Fruit fly (Drosophila melanogaster) whole organism, embryonic: ENCODE results near the gene Rpn2.

Experiments
- Atf6 ChIP-seq: fragments of 200-800 bp; sonication (Bioruptor generic); IDR thresholded peaks from 2 replicates; pipeline ENCODE4 v1.3.6; 2022; ENCODE audit warnings: missing biosample characterization, missing genetic modification characterization
- B-H2 ChIP-seq: fragments of 200-800 bp; sonication (Bioruptor generic); optimal IDR thresholded peaks from 2 replicates; lab custom pipeline; 2018; ENCODE audit warnings: missing biosample characterization, mild to moderate bottlenecking, missing genetic modification characterization
- BEAF-32 ChIP-seq: fragments of 200-800 bp; sonication (Bioruptor generic); optimal IDR thresholded peaks from 3 replicates; lab custom pipeline; 2017; ENCODE audit warnings: missing biosample characterization, missing genetic modification characterization, mild to moderate bottlenecking, moderate library complexity, missing genetic modification reagents
- Blimp-1 ChIP-seq: fragments of 200-800 bp; sonication (Bioruptor generic); optimal IDR thresholded peaks from 3 replicates; lab custom pipeline; 2018; ENCODE audit warnings: missing biosample characterization, missing genetic modification characterization, mild to moderate bottlenecking, moderate library complexity, missing genetic modification reagents
- CG10321 ChIP-seq: fragments of 200-800 bp; sonication (Bioruptor generic); IDR thresholded peaks from 2 replicates; pipeline ENCODE4 v1.3.6; 2022; ENCODE audit warnings: missing biosample characterization, missing genetic modification characterization
- CG11085 ChIP-seq: fragments of 200-800 bp; sonication (Bioruptor generic); IDR thresholded peaks from 2 replicates; pipeline ENCODE4 v1.3.6; 2022; ENCODE audit warnings: missing biosample characterization, missing genetic modification characterization
- CG11093 ChIP-seq: fragments of 200-800 bp; sonication (Bioruptor generic); IDR thresholded peaks from 3 replicates; pipeline ENCODE4 v1.3.6; 2022; ENCODE audit warnings: missing biosample characterization, missing genetic modification characterization
- CG11696 ChIP-seq: fragments of 200-800 bp; sonication (Bioruptor generic); IDR thresholded peaks from 2 replicates; pipeline ENCODE4 v1.3.6; 2022; ENCODE audit warnings: missing biosample characterization, missing genetic modification characterization
- CG13287 ChIP-seq: fragments of 200-800 bp; sonication (Bioruptor generic); IDR thresholded peaks from 2 replicates; pipeline ENCODE4 v1.3.6; 2022; ENCODE audit warnings: missing biosample characterization, missing genetic modification characterization; ENCODE audit not compliant: partially characterized antibody
- CG13424 ChIP-seq: fragments of 200-800 bp; sonication (Bioruptor generic); optimal IDR thresholded peaks from 2 replicates; lab custom pipeline; 2019; ENCODE audit warnings: missing biosample characterization, mild to moderate bottlenecking, missing genetic modification characterization, moderate library complexity
- CG14441 ChIP-seq: fragments of 200-800 bp; sonication (Bioruptor generic); IDR thresholded peaks from 2 replicates; pipeline ENCODE4 v1.3.6; 2022; ENCODE audit warnings: missing biosample characterization, missing genetic modification characterization
- CG33557 ChIP-seq: fragments of 200-800 bp; sonication (Bioruptor generic); optimal IDR thresholded peaks from 2 replicates; lab custom pipeline; 2019; ENCODE audit warnings: missing biosample characterization, mild to moderate bottlenecking, missing genetic modification characterization, moderate library complexity
- CG3995 ChIP-seq: fragments of 200-800 bp; sonication (Bioruptor generic); optimal IDR thresholded peaks from 3 replicates; lab custom pipeline; 2016; ENCODE audit warnings: missing biosample characterization, missing genetic modification characterization
- CG4854 ChIP-seq: fragments of 200-800 bp; sonication (Bioruptor generic); optimal IDR thresholded peaks from 2 replicates; lab custom pipeline; 2016; ENCODE audit warnings: missing biosample characterization, missing genetic modification characterization, inconsistent platforms
- CG5245 ChIP-seq: fragments of 200-800 bp; sonication (Bioruptor generic); optimal IDR thresholded peaks from 3 replicates; lab custom pipeline; 2016; ENCODE audit warnings: missing biosample characterization, missing genetic modification characterization
- CG6254 ChIP-seq: fragments of 200-800 bp; sonication (Bioruptor generic); optimal IDR thresholded peaks from 3 replicates; lab custom pipeline; 2017; ENCODE audit warnings: mild to moderate bottlenecking, missing biosample characterization, missing genetic modification reagents, missing genetic modification characterization
- CG7839 ChIP-seq: fragments of 200-800 bp; sonication (Bioruptor generic); optimal IDR thresholded peaks from 3 replicates; lab custom pipeline; 2018; ENCODE audit warnings: missing biosample characterization, mild to moderate bottlenecking, missing genetic modification characterization, moderate library complexity
- CG9797 ChIP-seq: fragments of 200-800 bp; sonication (Bioruptor generic); optimal IDR thresholded peaks from 3 replicates; lab custom pipeline; 2018; ENCODE audit warnings: missing biosample characterization, mild to moderate bottlenecking, missing genetic modification characterization
- CTCF ChIP-seq: fragments of 200-800 bp; sonication (Bioruptor generic); optimal IDR thresholded peaks from 2 replicates; lab custom pipeline; 2017; ENCODE audit warnings: missing biosample characterization, mild to moderate bottlenecking, missing genetic modification characterization, moderate library complexity
- Dip3 ChIP-seq: fragments of 200-800 bp; sonication (Bioruptor generic); optimal IDR thresholded peaks from 3 replicates; lab custom pipeline; 2016; ENCODE audit warnings: missing biosample characterization, missing genetic modification characterization
- Dref ChIP-seq: fragments of 200-800 bp; sonication (Bioruptor generic); IDR thresholded peaks from 2 replicates; pipeline ENCODE4 v1.3.6; 2022; ENCODE audit warnings: missing biosample characterization, missing genetic modification characterization
- Drgx ChIP-seq: fragments of 200-800 bp; sonication (Bioruptor generic); IDR thresholded peaks from 2 replicates; pipeline ENCODE4 v1.3.6; 2022; ENCODE audit warnings: missing biosample characterization, missing genetic modification characterization
- Fer1 ChIP-seq: fragments of 200-800 bp; sonication (Bioruptor generic); optimal IDR thresholded peaks from 2 replicates; lab custom pipeline; 2017; ENCODE audit warnings: missing biosample characterization, mild to moderate bottlenecking, missing genetic modification characterization
- Fer3 ChIP-seq: fragments of 200-800 bp; sonication (Bioruptor generic); optimal IDR thresholded peaks from 2 replicates; lab custom pipeline; 2018; ENCODE audit warnings: missing biosample characterization, mild to moderate bottlenecking, missing genetic modification characterization, moderate library complexity
- Hand ChIP-seq: fragments of 200-800 bp; sonication (Bioruptor generic); optimal IDR thresholded peaks from 2 replicates; lab custom pipeline; 2017; ENCODE audit warnings: mild to moderate bottlenecking, missing biosample characterization, missing genetic modification reagents, missing genetic modification characterization
- Hr78 ChIP-seq, 2 experiments: fragments of 200-800 bp in 1 of 2; fragments of >200 bp in 1 of 2; sonication (Bioruptor generic) in 1 of 2; optimal IDR thresholded peaks; 2 replicates each; lab custom pipeline; 2017 to 2019; ENCODE audit warnings: missing biosample characterization in 2 of 2, missing genetic modification characterization in 2 of 2, mild to moderate bottlenecking in 1 of 2, moderate library complexity in 1 of 2
- Kr ChIP-seq: fragments of 200-800 bp; sonication (Bioruptor generic); optimal IDR thresholded peaks from 2 replicates; lab custom pipeline; 2017; ENCODE audit warnings: missing biosample characterization, mild to moderate bottlenecking, missing genetic modification characterization
- Lpt ChIP-seq: fragments of >200 bp; optimal IDR thresholded peaks from 2 replicates; lab custom pipeline; 2018; ENCODE audit warnings: missing biosample characterization, missing genetic modification characterization
- Med ChIP-seq: fragments of 200-800 bp; sonication (Bioruptor generic); peaks from one replicate; lab custom pipeline; 2016; ENCODE audit warnings: missing biosample characterization, missing genetic modification characterization, mild to moderate bottlenecking, inconsistent platforms, moderate library complexity
- Rx ChIP-seq: fragments of 200-800 bp; sonication (Bioruptor generic); IDR thresholded peaks from 2 replicates; pipeline ENCODE4 v1.3.6; 2022; ENCODE audit warnings: missing biosample characterization, missing genetic modification characterization
- Ssrp ChIP-seq: fragments of 200-800 bp; sonication (Bioruptor generic); optimal IDR thresholded peaks from 2 replicates; lab custom pipeline; 2018; ENCODE audit warnings: missing biosample characterization, mild to moderate bottlenecking, missing genetic modification characterization, moderate library complexity
- Trl ChIP-seq, 3 experiments: fragments of >200 bp in 2 of 3; fragments of 200-800 bp in 1 of 3; sonication (Bioruptor generic) in 1 of 3; optimal IDR thresholded peaks; 2 replicates in 1 of 3; 3 replicates in 2 of 3; lab custom pipeline; 2016 to 2017; ENCODE audit warnings: missing biosample characterization in 1 of 3, missing genetic modification characterization in 1 of 3
- abd-A ChIP-seq: fragments of 200-800 bp; sonication (Bioruptor generic); optimal IDR thresholded peaks from 3 replicates; lab custom pipeline; 2019; ENCODE audit warnings: missing biosample characterization, mild to moderate bottlenecking, missing genetic modification characterization, moderate library complexity
- esg ChIP-seq: fragments of 200-800 bp; sonication (Bioruptor generic); conservative IDR thresholded peaks from 2 replicates; pipeline ENCODE4 v1.3.6; 2022; ENCODE audit warnings: missing biosample characterization, missing genetic modification characterization
- hbn ChIP-seq: fragments of 200-800 bp; sonication (Bioruptor generic); IDR thresholded peaks from 2 replicates; pipeline ENCODE4 v1.3.6; 2022; ENCODE audit warnings: missing biosample characterization, missing genetic modification characterization; ENCODE audit not compliant: partially characterized antibody
- lilli ChIP-seq: fragments of 200-800 bp; sonication (Bioruptor generic); optimal IDR thresholded peaks from 3 replicates; lab custom pipeline; 2016; ENCODE audit warnings: missing biosample characterization, missing genetic modification characterization
- nmo ChIP-seq: fragments of 200-800 bp; sonication (Bioruptor generic); optimal IDR thresholded peaks from 2 replicates; lab custom pipeline; 2018; ENCODE audit warnings: missing biosample characterization, mild to moderate bottlenecking, missing genetic modification characterization, moderate library complexity
- p53 ChIP-seq: fragments of 200-800 bp; sonication (Bioruptor generic); optimal IDR thresholded peaks from 2 replicates; lab custom pipeline; 2016; ENCODE audit warnings: missing biosample characterization, missing genetic modification characterization
- pita ChIP-seq: fragments of 200-800 bp; sonication (Bioruptor generic); optimal IDR thresholded peaks from 2 replicates; lab custom pipeline; 2017; ENCODE audit warnings: missing biosample characterization, mild to moderate bottlenecking, missing genetic modification characterization
- pros ChIP-seq: fragments of 200-800 bp; sonication (Bioruptor generic); optimal IDR thresholded peaks from 3 replicates; lab custom pipeline; 2019; ENCODE audit warnings: missing biosample characterization, mild to moderate bottlenecking, missing genetic modification characterization, moderate library complexity
- ranshi ChIP-seq: fragments of 200-800 bp; sonication (Bioruptor generic); IDR thresholded peaks from 2 replicates; pipeline ENCODE4 v1.3.6; 2022; ENCODE audit warnings: missing biosample characterization, missing genetic modification characterization
- scrt ChIP-seq: fragments of 200-800 bp; sonication (Bioruptor generic); optimal IDR thresholded peaks from 2 replicates; lab custom pipeline; 2018; ENCODE audit warnings: missing biosample characterization, mild to moderate bottlenecking, missing genetic modification characterization, moderate library complexity
- sens ChIP-seq: fragments of 200-800 bp; sonication (Bioruptor generic); peaks from one replicate; lab custom pipeline; 2016; ENCODE audit warnings: missing biosample characterization, missing genetic modification characterization
- sna ChIP-seq: fragments of 200-800 bp; sonication (Bioruptor generic); IDR thresholded peaks from 2 replicates; pipeline ENCODE4 v1.3.6; 2022; ENCODE audit warnings: missing biosample characterization, missing genetic modification characterization; ENCODE audit not compliant: partially characterized antibody
- tx ChIP-seq: fragments of 200-800 bp; sonication (Bioruptor generic); optimal IDR thresholded peaks from 2 replicates; lab custom pipeline; 2016; ENCODE audit warnings: missing biosample characterization, missing genetic modification characterization
- unc-4 ChIP-seq: fragments of 200-800 bp; sonication (Bioruptor generic); IDR thresholded peaks from 2 replicates; pipeline ENCODE4 v1.3.6; 2022; ENCODE audit warnings: missing biosample characterization, missing genetic modification characterization; ENCODE audit not compliant: partially characterized antibody
- vnd ChIP-seq: fragments of 200-800 bp; sonication (Bioruptor generic); IDR thresholded peaks from 3 replicates; pipeline ENCODE4 v1.3.6; 2022; ENCODE audit warnings: missing biosample characterization, missing genetic modification characterization; ENCODE audit not compliant: partially characterized antibody
- wek ChIP-seq: fragments of 200-800 bp; sonication (Bioruptor generic); optimal IDR thresholded peaks from 3 replicates; lab custom pipeline; 2018; ENCODE audit warnings: missing biosample characterization, mild to moderate bottlenecking, missing genetic modification characterization, moderate library complexity
- wor ChIP-seq: fragments of 200-800 bp; sonication (Bioruptor generic); IDR thresholded peaks from 2 replicates; pipeline ENCODE4 v1.3.6; 2022; ENCODE audit warnings: missing biosample characterization, missing genetic modification characterization
- zf30C ChIP-seq: fragments of 200-800 bp; sonication (Bioruptor generic); optimal IDR thresholded peaks from 3 replicates; lab custom pipeline; 2018; ENCODE audit warnings: missing biosample characterization, mild to moderate bottlenecking, missing genetic modification characterization

Rpn2 gene

dm6 chr3R:29148072-29148471, 5.3 kb upstream of the Rpn2 start, which contains the start of the genes CG11882 and Pglym78 (continued):
- TF ChIP-seq CG33557 (no peak), abd-A (tag; lab: Kevin White, UChicago) (no peak), Atf6 (peak; percentile 30; the same call in 1 of the 2 replicates), CG11093 (GFP tag; lab: Robert Waterston, UW) (no peak), nmo (GFP tag; lab: Kevin White, UChicago) (peak; percentile 59), Dip3 (GFP tag; lab: Kevin White, UChicago) (peak; percentile 5), Ssrp (tag; lab: Kevin White, UChicago) (no peak), Blimp-1 (GFP tag; lab: Kevin White, UChicago) (no peak), CG13287 (GFP tag; lab: Robert Waterston, UW) (peak; percentile 78), Kr (no peak), CG7839 (tag; lab: Kevin White, UChicago) (no peak), vnd (no peak), BEAF-32 (peak; percentile 60), sens (peak; percentile 88), hbn (GFP tag; lab: Robert Waterston, UW) (peak; percentile 57; the same call in 1 of the 2 replicates), CG6254 (no peak), Rx (GFP tag; lab: Robert Waterston, UW) (no peak), Fer3 (tag; lab: Kevin White, UChicago) (peak; percentile 18), CTCF (GFP tag; lab: Kevin White, UChicago) (peak; percentile 23), CG13424 (peak; percentile 29), sna (GFP tag; lab: Robert Waterston, UW) (0 out of 2 replicates have a peak, but pooled peaks have one; percentile 57), wek (GFP tag; lab: Kevin White, UChicago) (no peak), CG10321 (GFP tag; lab: Robert Waterston, UW) (no peak), ranshi (GFP tag; lab: Robert Waterston, UW) (no peak), lilli (GFP tag; lab: Kevin White, UChicago) (peak; percentile 78), CG3995 (GFP tag; lab: Kevin White, UChicago) (no peak), Drgx (peak; percentile 37; the same call in 1 of the 2 replicates), tx (peak; percentile 34), CG9797 (GFP tag; lab: Kevin White, UChicago) (peak; percentile 72), pros (peak; percentile 3), CG5245 (GFP tag; lab: Kevin White, UChicago) (no peak), zf30C (GFP tag; lab: Kevin White, UChicago) (no peak), unc-4 (GFP tag; lab: Robert Waterston, UW) (peak; percentile 65), p53 (GFP tag; lab: Kevin White, UChicago) (peak; percentile 41), CG14441 (GFP tag; lab: Robert Waterston, UW) (no peak), B-H2 (peak; percentile 50), Hr78 (GFP tag; optimal IDR thresholded peaks at IDR 0.05; lab: Kevin White, UChicago) (peak in 1 of 2 experiments; percentile 62), Dref (GFP tag; lab: Robert Waterston, UW) (peak; percentile 81), Med (GFP tag; lab: Kevin White, UChicago) (peak; percentile 93), Hand (GFP tag; lab: Kevin White, UChicago) (no peak), Trl (optimal IDR thresholded peaks at IDR 0.05; lab: Kevin White, UChicago) (no peak), Trl (GFP tag; optimal IDR thresholded peaks at IDR 0.05; lab: Kevin White, UChicago) (peak; percentile 64), wor (GFP tag; lab: Robert Waterston, UW) (no peak), Fer1 (GFP tag; lab: Kevin White, UChicago) (peak; percentile 52), pita (GFP tag; lab: Kevin White, UChicago) (no peak), Lpt (GFP tag; lab: Kevin White, UChicago) (no peak), scrt (GFP tag; lab: Kevin White, UChicago) (peak; percentile 62), esg (GFP tag; lab: Robert Waterston, UW) (no peak), CG11085 (GFP tag; lab: Robert Waterston, UW) (no peak), CG4854 (GFP tag; lab: Kevin White, UChicago) (no peak), CG11696 (no peak)
